Fruit fly (Drosophila melanogaster): Measurements from ENCODE around the gene Syt14.

The Syt14 gene

DNA sequence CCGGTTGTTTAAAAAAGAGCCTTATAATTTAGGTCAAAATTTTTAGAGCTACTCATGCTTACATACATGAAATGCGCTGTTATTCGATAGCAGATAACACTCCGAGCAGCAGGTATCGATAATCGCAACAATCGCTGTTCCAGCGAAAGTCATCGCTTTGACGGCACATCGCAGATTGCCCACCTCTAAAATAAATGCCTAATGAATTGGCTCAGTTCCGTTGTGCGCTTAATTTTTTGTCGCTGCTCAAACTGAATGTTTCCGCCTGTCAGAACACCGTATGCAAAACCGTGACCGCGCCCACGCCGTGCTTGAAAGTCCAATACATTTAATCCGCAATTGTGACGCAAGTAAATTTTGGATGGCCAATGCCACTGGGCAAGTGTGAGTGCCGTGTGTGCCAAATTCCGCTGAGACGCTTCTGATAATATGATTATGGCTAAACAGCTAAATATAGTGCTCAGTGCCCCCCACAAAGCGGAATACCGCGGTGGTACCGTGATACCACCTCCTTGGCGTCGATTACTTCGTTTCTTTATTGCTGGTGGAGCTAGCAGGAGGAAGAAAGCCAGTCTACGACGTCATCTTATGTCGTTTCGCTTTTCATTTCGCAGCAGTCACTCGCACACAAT, 754 bp upstream of the Syt14 start, which contains the start of gene CG9795 (continued):
- TF ChIP-seq OdsH (GFP tag; optimal IDR thresholded peaks at IDR 0.05) (no peak), CG7368 (GFP tag; optimal IDR thresholded peaks at IDR 0.05) (no peak), net (GFP tag; optimal IDR thresholded peaks at IDR 0.05) (no peak), lz (GFP tag; optimal IDR thresholded peaks at IDR 0.05) (peak; percentile 46), Sox102F (GFP tag; optimal IDR thresholded peaks at IDR 0.05) (no peak), Ets21C (GFP tag; optimal IDR thresholded peaks at IDR 0.05) (peak; percentile 6), Ets96B (tag; optimal IDR thresholded peaks at IDR 0.05) (peak; percentile 21), Met (GFP tag; optimal IDR thresholded peaks at IDR 0.05) (no peak), cyc (GFP tag; optimal IDR thresholded peaks at IDR 0.05) (peak; percentile 7), Gug (GFP tag; IDR thresholded peaks at IDR 0.05) (no peak), Eip78C (GFP tag) (peak; percentile 86), Blimp-1 (GFP tag; optimal IDR thresholded peaks at IDR 0.05) (no peak), esn (GFP tag; optimal IDR thresholded peaks at IDR 0.05) (peak; percentile 49), CG3032 (tag; optimal IDR thresholded peaks at IDR 0.05) (peak; percentile 18), Smox (GFP tag; optimal IDR thresholded peaks at IDR 0.05) (no peak), CG16779 (tag; optimal IDR thresholded peaks at IDR 0.05) (no peak), CG10631 (GFP tag; optimal IDR thresholded peaks at IDR 0.05) (no peak), Lpt (GFP tag; optimal IDR thresholded peaks at IDR 0.05) (no peak), svp (GFP tag) (no peak), dsx (GFP tag; optimal IDR thresholded peaks at IDR 0.05; ENCODE audit: poor library complexity, severe bottlenecking) (no peak), CG1621 (tag; optimal IDR thresholded peaks at IDR 0.05) (no peak)

DNA sequence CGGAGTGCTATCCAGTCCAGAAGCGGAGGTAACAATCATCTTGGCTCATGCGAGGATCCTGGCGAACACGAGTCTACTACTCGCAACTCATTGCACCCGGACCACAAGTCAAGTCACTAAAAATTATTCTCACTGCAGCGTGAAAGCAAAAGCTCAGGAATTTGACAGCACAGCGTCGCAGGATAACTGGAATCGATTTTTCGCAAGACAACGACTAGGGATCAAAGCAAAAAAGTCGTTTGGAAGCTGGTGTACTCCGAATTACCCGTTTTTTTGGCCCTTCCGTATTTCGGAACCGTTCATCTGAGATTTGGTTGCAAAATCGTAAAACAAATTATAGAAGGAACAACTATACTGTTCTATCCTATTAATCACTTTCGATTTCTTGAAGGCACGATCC, 280 bp downstream of the Syt14 start:
- no peak for TF ChIP-seq topi (GFP tag; optimal IDR thresholded peaks at IDR 0.05)
- no peak for TF ChIP-seq vri (GFP tag; optimal IDR thresholded peaks at IDR 0.05)

DNA sequence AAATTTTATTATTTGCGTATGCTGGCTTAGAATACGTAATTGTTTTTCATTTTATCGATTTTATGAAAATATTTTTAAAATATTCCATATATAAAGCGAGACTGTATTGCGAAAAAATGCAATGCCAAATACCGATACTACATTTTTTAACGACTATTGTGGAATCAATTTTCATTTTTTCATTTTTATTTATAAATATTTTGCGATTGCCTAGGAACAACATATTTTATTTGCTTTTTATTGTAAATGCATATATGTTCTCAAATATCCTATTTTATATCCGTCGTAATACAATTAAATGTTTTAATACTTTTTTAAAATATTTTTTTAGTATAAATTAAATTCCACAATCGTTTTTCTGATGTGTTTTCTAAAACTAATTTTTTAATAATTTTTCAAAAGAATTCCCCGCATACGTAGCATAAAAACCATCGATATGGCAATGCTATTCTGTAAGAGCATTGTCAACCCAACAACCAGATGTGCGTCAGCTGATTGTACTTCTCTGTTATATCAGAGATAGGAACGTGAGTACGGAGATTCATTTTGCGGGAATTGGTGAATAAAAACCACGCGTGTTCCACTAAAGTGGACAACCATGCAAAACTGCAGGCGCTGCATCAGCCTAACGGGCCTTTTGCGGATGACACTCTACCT, 7.7 kb downstream of the Syt14 start, which contains the start of gene Suv3:
Suv3 (plus strand) TSS at position 489 of the 657 bp plus-strand sequence.
- TF ChIP-seq CG10669 (GFP tag; optimal IDR thresholded peaks at IDR 0.05), result no peak
- peak; percentile 50; the same call in 1 of the 3 replicates for TF ChIP-seq CG8119 (GFP tag; IDR thresholded peaks at IDR 0.05)
- TF ChIP-seq spab (GFP tag; optimal IDR thresholded peaks at IDR 0.05), result no peak
- TF ChIP-seq CG34406 (GFP tag; optimal IDR thresholded peaks at IDR 0.05), result peak; percentile 45
- TF ChIP-seq Met (GFP tag; optimal IDR thresholded peaks at IDR 0.05), result no peak
- TF ChIP-seq vri (GFP tag; optimal IDR thresholded peaks at IDR 0.05), result peak; percentile 83
- peak; percentile 74 for TF ChIP-seq Eip78C (GFP tag)
- no peak for TF ChIP-seq Sox14 (GFP tag; optimal IDR thresholded peaks at IDR 0.05)
- no peak for TF ChIP-seq Eip93F (GFP tag; optimal IDR thresholded peaks at IDR 0.05)
- no peak for TF ChIP-seq CG3919 (GFP tag; optimal IDR thresholded peaks at IDR 0.05)
- no peak for TF ChIP-seq cyc (GFP tag; optimal IDR thresholded peaks at IDR 0.05)
- TF ChIP-seq Sox102F (GFP tag; optimal IDR thresholded peaks at IDR 0.05), result no peak
- TF ChIP-seq acj6 (GFP tag; optimal IDR thresholded peaks at IDR 0.05), result peak; percentile 19
- no peak for TF ChIP-seq Sox15 (GFP tag; optimal IDR thresholded peaks at IDR 0.05)
- no peak for TF ChIP-seq fd59A (GFP tag; optimal IDR thresholded peaks at IDR 0.05)
- no peak for TF ChIP-seq CG6808 (GFP tag; optimal IDR thresholded peaks at IDR 0.05)
- TF ChIP-seq CG8632 (GFP tag; optimal IDR thresholded peaks at IDR 0.05), result peak; percentile 17
- TF ChIP-seq Lpt (GFP tag; optimal IDR thresholded peaks at IDR 0.05), result no peak
- 0 out of 2 replicates have a peak, but pooled peaks have one; percentile 17 for TF ChIP-seq CG15336 (GFP tag; IDR thresholded peaks at IDR 0.05)
- TF ChIP-seq CG11294 (GFP tag; IDR thresholded peaks at IDR 0.05), result no peak; the same call in 1 of the 2 replicates
- no peak for TF ChIP-seq pdm3 (GFP tag; optimal IDR thresholded peaks at IDR 0.05)
- no peak for TF ChIP-seq CG10631 (GFP tag; optimal IDR thresholded peaks at IDR 0.05)
- TF ChIP-seq Hr39 (GFP tag; optimal IDR thresholded peaks at IDR 0.05), result peak; percentile 5
- TF ChIP-seq CG6854 (GFP tag; optimal IDR thresholded peaks at IDR 0.05), result no peak
- TF ChIP-seq CG7368 (GFP tag; optimal IDR thresholded peaks at IDR 0.05), result no peak
- TF ChIP-seq fd85E (GFP tag; optimal IDR thresholded peaks at IDR 0.05), result no peak
- TF ChIP-seq topi (GFP tag; optimal IDR thresholded peaks at IDR 0.05), result no peak
- TF ChIP-seq CG6163 (GFP tag; IDR thresholded peaks at IDR 0.05), result no peak
- TF ChIP-seq CG4318 (GFP tag; optimal IDR thresholded peaks at IDR 0.05), result no peak
- no peak for TF ChIP-seq CG8319 (GFP tag; optimal IDR thresholded peaks at IDR 0.05)
- TF ChIP-seq CG6792 (GFP tag; optimal IDR thresholded peaks at IDR 0.05), result no peak
- no peak for TF ChIP-seq CG9139 (GFP tag; optimal IDR thresholded peaks at IDR 0.05)
- no peak for TF ChIP-seq salr (GFP tag; optimal IDR thresholded peaks at IDR 0.05)
